Worm (Caenorhabditis elegans): Measurements from ENCODE around the gene C05B5.2.
A peak's percentile ranks its signal among the peaks of the same experiment; 100 is the strongest.

C05B5.2 gene

DNA sequence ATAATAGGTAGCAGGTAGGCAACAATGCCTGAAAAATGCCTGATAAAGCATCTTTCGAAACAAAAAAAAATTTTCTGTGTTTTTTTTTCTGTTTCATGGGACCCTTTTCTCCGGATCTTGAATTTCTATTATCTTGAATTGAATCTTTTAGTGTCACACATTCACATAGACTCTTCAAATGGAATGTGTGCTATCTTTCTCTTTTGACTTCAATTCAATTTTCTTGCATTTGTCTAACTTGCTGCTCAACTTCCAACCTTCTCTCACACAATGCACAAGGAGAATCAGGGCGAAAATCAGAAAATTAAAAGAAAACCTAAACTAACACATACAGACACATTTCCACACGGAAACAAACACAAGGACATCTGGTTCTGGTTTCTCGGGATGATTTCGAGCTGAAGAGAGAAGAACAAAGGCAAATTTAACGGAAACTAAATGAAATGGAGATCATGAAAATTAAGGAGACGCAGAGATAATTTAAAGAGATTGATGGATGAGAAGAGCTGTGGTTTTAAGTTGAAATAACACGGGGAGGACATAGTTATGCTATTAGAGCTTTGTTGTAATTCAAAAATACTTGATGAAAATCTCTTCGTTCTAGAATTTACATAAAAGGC is 28.0 kb downstream of the C05B5.2 start:
- TF ChIP-seq F49E8.2 (tag; optimal IDR thresholded peaks at IDR 0.05; ENCODE audit: borderline replicate concordance): no peak
- no peak for TF ChIP-seq ZK337.2 (GFP tag; IDR thresholded peaks at IDR 0.05)
- TF ChIP-seq unc-62 (GFP tag; optimal IDR thresholded peaks at IDR 0.05 in 1 of 2): no peak
- no peak for TF ChIP-seq unc-62 (tag; optimal IDR thresholded peaks at IDR 0.05)
- TF ChIP-seq saeg-2 (GFP tag; IDR thresholded peaks at IDR 0.05): no peak
- TF ChIP-seq hlh-11 (tag; optimal IDR thresholded peaks at IDR 0.05): no peak
- TF ChIP-seq set-16 (GFP tag; IDR thresholded peaks at IDR 0.05): no peak

- TF ChIP-seq php-3 (GFP tag; IDR thresholded peaks at IDR 0.05) (no peak), aha-1 (tag) (peak; percentile 90)
These were observed 31.0 kb downstream of the C05B5.2 start for ce11 chrIII:9969371-9969770.

ce11 chrIII:9965444-9965843 is 34.9 kb downstream of the C05B5.2 start:
- no peak for TF ChIP-seq ces-1 (GFP tag; optimal IDR thresholded peaks at IDR 0.05)
- no peak for TF ChIP-seq snpc-4 (tag; optimal IDR thresholded peaks at IDR 0.05)
- no peak for TF ChIP-seq set-16 (GFP tag; IDR thresholded peaks at IDR 0.05)
- no peak for TF ChIP-seq dve-1 (tag; optimal IDR thresholded peaks at IDR 0.05; ENCODE audit: insufficient read depth)
- TF ChIP-seq rbr-2 (tag; optimal IDR thresholded peaks at IDR 0.05): no peak
- no peak for TF ChIP-seq spr-1 (tag; optimal IDR thresholded peaks at IDR 0.05)
- TF ChIP-seq ZK546.5 (tag; optimal IDR thresholded peaks at IDR 0.05): no peak
- no peak for TF ChIP-seq Y105C5A.15 (GFP tag; IDR thresholded peaks at IDR 0.05)

DNA sequence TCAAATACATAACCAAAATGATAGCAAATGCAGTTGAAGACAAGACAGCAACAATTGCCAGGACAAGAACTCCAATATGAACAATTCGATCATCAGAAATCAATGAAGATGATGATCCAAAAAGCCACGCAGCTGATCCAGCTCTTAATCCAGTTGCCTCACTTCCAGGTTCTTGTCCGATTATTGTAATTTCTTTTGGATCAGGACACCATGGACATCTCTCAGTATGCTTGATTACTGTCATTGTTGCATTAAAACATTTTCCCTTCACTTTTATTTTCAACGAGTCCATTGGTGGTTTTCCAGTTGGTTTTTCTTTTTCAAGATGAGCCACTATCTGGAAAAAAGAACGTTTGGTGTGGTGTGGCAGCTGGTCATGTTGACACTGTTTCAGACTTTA is 35.9 kb downstream of the C05B5.2 start:
- peak; percentile 70 for TF ChIP-seq aha-1 (tag)
- TF ChIP-seq zip-11 (GFP tag; IDR thresholded peaks at IDR 0.05): no peak
- TF ChIP-seq lsy-2 (tag; optimal IDR thresholded peaks at IDR 0.05): no peak
- TF ChIP-seq Y75B8A.6 (GFP tag; IDR thresholded peaks at IDR 0.05): no peak
- TF ChIP-seq daf-19 (GFP tag; conservative IDR thresholded peaks at IDR 0.05): no peak
- TF ChIP-seq snpc-1.2 (GFP tag; IDR thresholded peaks at IDR 0.05): no peak
- TF ChIP-seq unc-62 (GFP tag; optimal IDR thresholded peaks at IDR 0.05 in 1 of 2): peak in 1 of 2 experiments; percentile 57
- TF ChIP-seq unc-62 (tag; optimal IDR thresholded peaks at IDR 0.05): no peak
- no peak for TF ChIP-seq hmg-1.1 (GFP tag; IDR thresholded peaks at IDR 0.05)

- TF ChIP-seq F49E8.2 (tag; optimal IDR thresholded peaks at IDR 0.05; ENCODE audit: borderline replicate concordance) (no peak), pha-4 (GFP tag; IDR thresholded peaks at IDR 0.05) (no peak), pha-4 (tag; optimal IDR thresholded peaks at IDR 0.05) (no peak), unc-39 (tag; optimal IDR thresholded peaks at IDR 0.05) (no peak), ZK337.2 (GFP tag; IDR thresholded peaks at IDR 0.05) (0 out of 2 replicates have a peak, but pooled peaks have one; percentile 42), vab-7 (GFP tag; IDR thresholded peaks at IDR 0.05) (no peak), T26A8.4 (GFP tag; IDR thresholded peaks at IDR 0.05) (0 out of 2 replicates have a peak, but pooled peaks have one; percentile 19)
These were observed 36.9 kb downstream of the C05B5.2 start for ce11 chrIII:9963447-9963846.

ce11 chrIII:9956665-9957401 is 43.5 kb downstream of the C05B5.2 start, which contains the start of gene alx-1:
TSS of gene alx-1 (plus strand) at chrIII:9957351.
- TF ChIP-seq mes-2 (tag; optimal IDR thresholded peaks at IDR 0.05; ENCODE audit: poor library complexity, severe bottlenecking) (peak; percentile 49), unc-62 (GFP tag; optimal IDR thresholded peaks at IDR 0.05 in 1 of 2) (peak in 1 of 2 experiments; percentile 63), unc-62 (tag; optimal IDR thresholded peaks at IDR 0.05) (no peak), pqm-1 (tag; optimal IDR thresholded peaks at IDR 0.05) (peak; percentile 62), sdz-12 (GFP tag; optimal IDR thresholded peaks at IDR 0.05) (no peak), hlh-30 (tag; optimal IDR thresholded peaks at IDR 0.05; ENCODE audit: insufficient read depth) (peak; percentile 53), nhr-28 (tag; optimal IDR thresholded peaks at IDR 0.05) (peak; percentile 14), nhr-6 (tag; optimal IDR thresholded peaks at IDR 0.05) (peak; percentile 35), snpc-1.2 (GFP tag; IDR thresholded peaks at IDR 0.05) (no peak), dve-1 (tag; optimal IDR thresholded peaks at IDR 0.05; ENCODE audit: insufficient read depth) (peak; percentile 31), jun-1 (tag; optimal IDR thresholded peaks at IDR 0.05) (peak; percentile 19), hlh-11 (tag; optimal IDR thresholded peaks at IDR 0.05) (peak; percentile 23), mxl-2 (GFP tag; conservative IDR thresholded peaks at IDR 0.05) (no peak), daf-16 (GFP tag; optimal IDR thresholded peaks at IDR 0.05) (no peak), daf-16 (tag; optimal IDR thresholded peaks at IDR 0.05) (peak; percentile 49), dmd-6 (GFP tag; IDR thresholded peaks at IDR 0.05) (peak; percentile 45; the same call in 1 of the 2 replicates), F37D6.2 (tag; optimal IDR thresholded peaks at IDR 0.05) (no peak), D1046.2 (GFP tag; IDR thresholded peaks at IDR 0.05) (no peak)
